Comparison of ENCODE assay signal across 2 fruit fly cellular contexts in the genomic region with DNA sequence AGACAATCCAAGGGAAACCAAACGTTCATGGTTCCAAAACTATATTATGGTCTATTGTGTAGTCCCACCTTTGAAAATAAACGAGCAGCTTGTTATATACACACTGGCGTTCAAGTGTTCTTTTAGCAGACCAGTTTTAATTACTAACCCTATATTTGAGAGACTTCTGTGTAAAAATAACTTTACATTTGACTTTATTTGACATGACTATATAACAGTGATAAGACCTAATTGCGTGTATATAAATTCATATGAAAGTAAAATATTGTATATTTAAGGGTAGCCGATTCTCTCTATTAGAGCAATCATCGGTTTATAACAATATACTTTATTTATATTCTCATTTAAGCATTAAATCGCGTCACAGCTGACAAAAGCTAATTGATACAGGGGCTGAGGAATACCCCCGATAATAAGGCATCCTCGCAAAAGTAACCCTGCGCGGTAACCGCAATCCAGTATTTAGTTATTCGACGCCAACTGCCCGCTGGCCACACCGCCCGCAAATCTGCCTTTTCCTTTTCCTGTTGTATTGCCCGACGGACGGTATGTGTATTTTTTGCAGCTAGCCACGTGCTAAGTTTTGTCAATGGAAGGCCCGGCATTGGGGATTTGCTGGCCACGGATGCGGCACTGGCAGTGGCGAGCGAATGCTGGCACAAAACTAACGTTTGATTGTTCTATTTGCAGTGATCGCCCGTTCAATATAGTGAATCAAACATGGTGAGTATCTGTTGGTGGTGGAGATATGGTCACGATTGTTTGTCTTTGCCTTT.
TF ChIP-seq lines count a peak whose summit lies in the region.

Gene RpS4 (plus strand): TSS at position 465 of the 776 bp plus-strand sequence.

TF ChIP-seq in whole organism, embryonic, 481 proteins besides CTCF, POLR2A, EP300 and RAD21 (continued from another document and continues in another):
- peak; percentile 38 for TF ChIP-seq Elba2 (GFP tag; optimal IDR thresholded peaks at IDR 0.05; lab: Kevin White, UChicago)
- TF ChIP-seq Dip2 (GFP tag; IDR thresholded peaks at IDR 0.05; lab: Robert Waterston, UW), result peak; percentile 62
- peak; percentile 51 for TF ChIP-seq CG16813 (GFP tag; IDR thresholded peaks at IDR 0.05; lab: Robert Waterston, UW; ENCODE audit: partially characterized antibody)
- TF ChIP-seq CG15601 (tag; optimal IDR thresholded peaks at IDR 0.05; lab: Kevin White, UChicago), result peak; percentile 90
- peak; percentile 78 for TF ChIP-seq dysf (GFP tag; IDR thresholded peaks at IDR 0.05; lab: Robert Waterston, UW)
- peak; percentile 92 for TF ChIP-seq CG32532 (GFP tag; IDR thresholded peaks at IDR 0.05; lab: Robert Waterston, UW)
- TF ChIP-seq CG3726 (GFP tag; IDR thresholded peaks at IDR 0.05; lab: Robert Waterston, UW), result peak; percentile 82
- TF ChIP-seq CG10431 (GFP tag; optimal IDR thresholded peaks at IDR 0.05; lab: Kevin White, UChicago), result peak; percentile 98
- peak; percentile 77 for TF ChIP-seq CG6175 (GFP tag; IDR thresholded peaks at IDR 0.05; lab: Robert Waterston, UW)
- peak; percentile 65 for TF ChIP-seq Neu2 (GFP tag; optimal IDR thresholded peaks at IDR 0.05; lab: Kevin White, UChicago; ENCODE audit: borderline replicate concordance)
- TF ChIP-seq wdn (GFP tag; IDR thresholded peaks at IDR 0.05; lab: Robert Waterston, UW), result peak; percentile 77
- peak; percentile 74 for TF ChIP-seq CG1647 (GFP tag; optimal IDR thresholded peaks at IDR 0.05; lab: Kevin White, UChicago)
- peak; percentile 33; the same call in 1 of the 2 replicates for TF ChIP-seq CG13287 (GFP tag; IDR thresholded peaks at IDR 0.05; lab: Robert Waterston, UW; ENCODE audit: partially characterized antibody)
- peak; percentile 92 for TF ChIP-seq PHDP (tag; optimal IDR thresholded peaks at IDR 0.05; lab: Kevin White, UChicago)
- peak; percentile 91 for TF ChIP-seq unpg (GFP tag; optimal IDR thresholded peaks at IDR 0.05; lab: Kevin White, UChicago)
- peak; percentile 91 for TF ChIP-seq CG33213 (GFP tag; optimal IDR thresholded peaks at IDR 0.05; lab: Kevin White, UChicago)
- peak; percentile 99 for TF ChIP-seq CG6765 (GFP tag; optimal IDR thresholded peaks at IDR 0.05; lab: Kevin White, UChicago)
- TF ChIP-seq cas (GFP tag; IDR thresholded peaks at IDR 0.05; lab: Robert Waterston, UW), result peak; percentile 26; the same call in 1 of the 2 replicates
- peak; percentile 89 for TF ChIP-seq CG17361 (GFP tag; IDR thresholded peaks at IDR 0.05; lab: Robert Waterston, UW)
- peak; percentile 95 for TF ChIP-seq Hand (GFP tag; optimal IDR thresholded peaks at IDR 0.05; lab: Kevin White, UChicago)
- no peak for TF ChIP-seq Trl (optimal IDR thresholded peaks at IDR 0.05; lab: Kevin White, UChicago)
- TF ChIP-seq Trl (GFP tag; optimal IDR thresholded peaks at IDR 0.05; lab: Kevin White, UChicago), result peak; percentile 89
- no peak for TF ChIP-seq hb (GFP tag; IDR thresholded peaks at IDR 0.05; lab: Robert Waterston, UW; ENCODE audit: partially characterized antibody)
- peak; percentile 69 for TF ChIP-seq luna (GFP tag; optimal IDR thresholded peaks at IDR 0.05; lab: Kevin White, UChicago)
- peak; percentile 77 for TF ChIP-seq CG11085 (GFP tag; IDR thresholded peaks at IDR 0.05; lab: Robert Waterston, UW)
- TF ChIP-seq sim (GFP tag; IDR thresholded peaks at IDR 0.05; lab: Robert Waterston, UW), result peak; percentile 83
- TF ChIP-seq HLHmδ (GFP tag; optimal IDR thresholded peaks at IDR 0.05; lab: Kevin White, UChicago), result peak; percentile 100
- TF ChIP-seq Poxn (GFP tag; IDR thresholded peaks at IDR 0.05; lab: Robert Waterston, UW), result no peak; the same call in 1 of the 2 replicates
- TF ChIP-seq fd3F (GFP tag; optimal IDR thresholded peaks at IDR 0.05; lab: Kevin White, UChicago), result peak; percentile 76
- TF ChIP-seq Rfx (GFP tag; IDR thresholded peaks at IDR 0.05; lab: Robert Waterston, UW), result peak; percentile 93
- TF ChIP-seq Doc2 (GFP tag; IDR thresholded peaks at IDR 0.05; lab: Robert Waterston, UW), result no peak
- peak; percentile 56 for TF ChIP-seq CG4360 (GFP tag; IDR thresholded peaks at IDR 0.05; lab: Robert Waterston, UW)
- TF ChIP-seq gro (GFP tag; optimal IDR thresholded peaks at IDR 0.05; lab: Kevin White, UChicago), result peak; percentile 93
- TF ChIP-seq ci (GFP tag; IDR thresholded peaks at IDR 0.05; lab: Robert Waterston, UW), result peak; percentile 99
- peak; percentile 35; the same call in 1 of the 2 replicates for TF ChIP-seq ato (GFP tag; IDR thresholded peaks at IDR 0.05; lab: Robert Waterston, UW; ENCODE audit: partially characterized antibody)
- TF ChIP-seq CG6813 (GFP tag; optimal IDR thresholded peaks at IDR 0.05; lab: Kevin White, UChicago), result peak; percentile 97
- peak; percentile 68; the same call in 1 of the 2 replicates for TF ChIP-seq Taf1 (GFP tag; IDR thresholded peaks at IDR 0.05; lab: Robert Waterston, UW)
- peak; percentile 95 for TF ChIP-seq pzg (GFP tag; optimal IDR thresholded peaks at IDR 0.05; lab: Kevin White, UChicago)
- peak; percentile 70 for TF ChIP-seq CG32772 (GFP tag; IDR thresholded peaks at IDR 0.05; lab: Robert Waterston, UW)
- peak; percentile 70 for TF ChIP-seq HmgD (GFP tag; optimal IDR thresholded peaks at IDR 0.05; lab: Kevin White, UChicago)
- peak; percentile 93 for TF ChIP-seq CG11723 (GFP tag; optimal IDR thresholded peaks at IDR 0.05; lab: Kevin White, UChicago)
- TF ChIP-seq Hsf (GFP tag; optimal IDR thresholded peaks at IDR 0.05; lab: Kevin White, UChicago), result peak; percentile 86
- TF ChIP-seq CG3995 (GFP tag; optimal IDR thresholded peaks at IDR 0.05; lab: Kevin White, UChicago), result peak; percentile 68
- peak; percentile 98 for TF ChIP-seq odd (GFP tag; optimal IDR thresholded peaks at IDR 0.05; lab: Kevin White, UChicago)
- TF ChIP-seq CG15269 (tag; optimal IDR thresholded peaks at IDR 0.05; lab: Kevin White, UChicago), result peak; percentile 85
- peak; percentile 82 for TF ChIP-seq lmd (GFP tag; IDR thresholded peaks at IDR 0.05; lab: Robert Waterston, UW)
- TF ChIP-seq ssp (GFP tag; IDR thresholded peaks at IDR 0.05; lab: Robert Waterston, UW), result peak; percentile 91
- TF ChIP-seq CG8944 (GFP tag; optimal IDR thresholded peaks at IDR 0.05; lab: Kevin White, UChicago), result peak; percentile 74
- peak; percentile 58 for TF ChIP-seq amos (GFP tag; IDR thresholded peaks at IDR 0.05; lab: Robert Waterston, UW; ENCODE audit: partially characterized antibody)
- TF ChIP-seq fd102C (GFP tag; optimal IDR thresholded peaks at IDR 0.05; lab: Kevin White, UChicago), result peak; percentile 86
- TF ChIP-seq CG15011 (GFP tag; optimal IDR thresholded peaks at IDR 0.05; lab: Kevin White, UChicago), result peak; percentile 87
- TF ChIP-seq zen (tag; optimal IDR thresholded peaks at IDR 0.05; lab: Kevin White, UChicago), result peak; percentile 80
- TF ChIP-seq lov (optimal IDR thresholded peaks at IDR 0.05; lab: Kevin White, UChicago), result no peak
- peak; percentile 96 for TF ChIP-seq lov (GFP tag; IDR thresholded peaks at IDR 0.05; lab: Robert Waterston, UW)
- peak; percentile 69 for TF ChIP-seq CG18764 (GFP tag; optimal IDR thresholded peaks at IDR 0.05; lab: Kevin White, UChicago)
- TF ChIP-seq dmrt99B (tag; optimal IDR thresholded peaks at IDR 0.05; lab: Kevin White, UChicago), result peak; percentile 78
- TF ChIP-seq CG2116 (GFP tag; optimal IDR thresholded peaks at IDR 0.05; lab: Kevin White, UChicago), result peak; percentile 98
- TF ChIP-seq org-1 (GFP tag; optimal IDR thresholded peaks at IDR 0.05; lab: Kevin White, UChicago), result peak; percentile 90
- peak; percentile 39 for TF ChIP-seq kay (GFP tag; optimal IDR thresholded peaks at IDR 0.05; lab: Kevin White, UChicago)

TF ChIP-seq in whole organism, prepupa, 60 proteins besides CTCF, POLR2A, EP300 and RAD21 (continued from another document):
- TF ChIP-seq CG6276 (GFP tag; optimal IDR thresholded peaks at IDR 0.05; lab: Kevin White, UChicago) (no peak), Hr4 (GFP tag; optimal IDR thresholded peaks at IDR 0.05; lab: Kevin White, UChicago) (no peak), CG1621 (tag; optimal IDR thresholded peaks at IDR 0.05; lab: Kevin White, UChicago) (peak; percentile 88), Lpt (GFP tag; optimal IDR thresholded peaks at IDR 0.05; lab: Kevin White, UChicago) (no peak), acj6 (GFP tag; optimal IDR thresholded peaks at IDR 0.05; lab: Kevin White, UChicago) (peak; percentile 65), CG34406 (GFP tag; optimal IDR thresholded peaks at IDR 0.05; lab: Kevin White, UChicago) (peak; percentile 82), Ets96B (tag; optimal IDR thresholded peaks at IDR 0.05; lab: Kevin White, UChicago) (peak; percentile 59), Eip93F (GFP tag; optimal IDR thresholded peaks at IDR 0.05; lab: Kevin White, UChicago) (no peak), CG9139 (GFP tag; optimal IDR thresholded peaks at IDR 0.05; lab: Kevin White, UChicago) (peak; percentile 93), CG6792 (GFP tag; optimal IDR thresholded peaks at IDR 0.05; lab: Kevin White, UChicago) (peak; percentile 71), Sox14 (GFP tag; optimal IDR thresholded peaks at IDR 0.05; lab: Kevin White, UChicago) (peak; percentile 60), dac (GFP tag; optimal IDR thresholded peaks at IDR 0.05; lab: Kevin White, UChicago) (peak; percentile 63), OdsH (GFP tag; optimal IDR thresholded peaks at IDR 0.05; lab: Kevin White, UChicago) (peak; percentile 76)
